Worm (Caenorhabditis elegans) whole organism, midembryonic: ENCODE results near the gene F59A7.14.

Source experiments
- med-1 ChIP-seq: sonication (generic microtip); optimal IDR thresholded peaks from 2 replicates; lab custom pipeline; 2017; ENCODE audit warnings: missing genetic modification characterization, mild to moderate bottlenecking, missing compliant biosample characterization, antibody characterized with exemption, missing genetic modification reagents; ENCODE audit not compliant: insufficient read depth
- ref-1 ChIP-seq: fragments of 200-800 bp; sonication (Bioruptor generic); conservative IDR thresholded peaks from 2 replicates; pipeline ENCODE4 v1.3.6; 2022; ENCODE audit warnings: missing genetic modification reagents, missing genetic modification characterization, missing compliant biosample characterization
- ztf-29 ChIP-seq: fragments of 200-800 bp; sonication (Bioruptor generic); IDR thresholded peaks from 2 replicates; pipeline ENCODE4 v1.3.6; 2022; ENCODE audit warnings: missing genetic modification reagents, missing genetic modification characterization, missing compliant biosample characterization

DNA sequence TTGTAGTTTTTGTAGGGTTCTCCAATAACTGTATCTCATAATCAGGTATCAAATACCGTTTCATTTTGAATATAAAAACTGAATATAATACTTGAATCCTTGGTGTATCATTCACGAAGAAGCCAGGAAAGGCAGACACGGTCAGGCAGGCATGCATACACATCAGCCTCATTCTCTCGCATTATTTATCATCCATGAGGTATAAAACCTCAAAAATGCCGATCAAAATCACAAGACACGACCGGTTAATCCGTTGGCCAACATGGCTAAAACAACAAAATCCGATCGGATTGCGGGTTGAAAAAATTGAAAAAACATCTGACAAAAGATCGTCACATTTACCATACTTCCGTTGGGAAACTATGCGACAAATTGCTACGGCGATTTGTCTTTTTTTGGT lies 3.6 kb downstream of the F59A7.14 start, which contains the start of gene F59A7.5:
- TF ChIP-seq med-1 (GFP tag; lab: Kevin White, UChicago) = no peak
- no peak for TF ChIP-seq ref-1 (GFP tag; lab: Robert Waterston, UW)
- TF ChIP-seq ztf-29 (GFP tag; lab: Robert Waterston, UW) = no peak
